Fruit fly (Drosophila melanogaster) S2 (cell line): Measurements from ENCODE around the gene Rpn11.

ENCODE experiments used
- CG8478 ChIP-seq: fragments of >200 bp; optimal IDR thresholded peaks from 2 replicates; lab custom pipeline; 2018
- CTCF ChIP-seq, 2 experiments: fragments of >200 bp; optimal IDR thresholded peaks; 2 replicates each; lab custom pipeline; 2018

dm6 chr2L:5093772-5094350, 34.3 kb upstream of the Rpn11 start, which contains the start of gene CG5828:
- TF ChIP-seq CG8478 (no peak), CTCF (optimal IDR thresholded peaks at IDR 0.05; lab: Kevin White, UChicago) (no peak)
